Worm (Caenorhabditis elegans) whole organism, L2 larva: ENCODE data around the gene lbp-7.

Experiments used
- ZK546.5 ChIP-seq: sonication (generic microtip); optimal IDR thresholded peaks from 2 replicates; lab custom pipeline; 2017; ENCODE audit warnings: missing biosample characterization, missing genetic modification characterization
- aly-2 ChIP-seq: fragments of 150-350 bp; optimal IDR thresholded peaks from 2 replicates; lab custom pipeline; 2014; ENCODE audit warnings: missing biosample characterization, missing genetic modification characterization
- ceh-16 ChIP-seq: fragments of 150-350 bp; optimal IDR thresholded peaks from 2 replicates; lab custom pipeline; 2014; ENCODE audit warnings: missing biosample characterization, missing genetic modification characterization
- fos-1 ChIP-seq: fragments of 150-350 bp; optimal IDR thresholded peaks from 2 replicates; lab custom pipeline; 2014; ENCODE audit warnings: missing biosample characterization, missing genetic modification characterization
- lin-13 ChIP-seq: fragments of 150-350 bp; optimal IDR thresholded peaks from 2 replicates; lab custom pipeline; 2014; ENCODE audit warnings: missing biosample characterization, missing genetic modification reagents, missing genetic modification characterization
- mab-5 ChIP-seq: fragments of 150-350 bp; optimal IDR thresholded peaks from 2 replicates; lab custom pipeline; 2014; ENCODE audit warnings: missing biosample characterization, missing genetic modification characterization
- mdl-1 ChIP-seq, 2 experiments: fragments of 150-350 bp in 1 of 2; sonication (generic microtip) in 1 of 2; optimal IDR thresholded peaks; 2 replicates each; lab custom pipeline; 2017; ENCODE audit warnings: missing biosample characterization in 2 of 2, missing genetic modification characterization in 2 of 2
- nhr-237 ChIP-seq: fragments of 150-350 bp; optimal IDR thresholded peaks from 2 replicates; lab custom pipeline; 2014; ENCODE audit warnings: missing biosample characterization, missing genetic modification characterization
- nhr-77 ChIP-seq: fragments of 150-350 bp; optimal IDR thresholded peaks from 2 replicates; lab custom pipeline; 2014; ENCODE audit warnings: missing biosample characterization, missing genetic modification characterization
- zag-1 ChIP-seq: fragments of 150-350 bp; optimal IDR thresholded peaks from 2 replicates; lab custom pipeline; 2014; ENCODE audit warnings: missing biosample characterization, missing genetic modification characterization

- no peak for TF ChIP-seq lin-13 (GFP tag; lab: Kevin White, UChicago)
- TF ChIP-seq nhr-237: no peak
- no peak for TF ChIP-seq fos-1 (tag; lab: Kevin White, UChicago)
- TF ChIP-seq nhr-77 (tag; lab: Kevin White, UChicago): no peak
- TF ChIP-seq aly-2: no peak
- TF ChIP-seq ZK546.5 (tag; lab: Kevin White, UChicago): no peak
- TF ChIP-seq mab-5: no peak
- no peak for TF ChIP-seq zag-1 (tag; lab: Kevin White, UChicago)
- TF ChIP-seq mdl-1 (tag; optimal IDR thresholded peaks at IDR 0.05; lab: Kevin White, UChicago): no peak
- no peak for TF ChIP-seq ceh-16 (tag; lab: Kevin White, UChicago)
These were observed 50.2 kb downstream of the lbp-7 start, which contains the start of gene srxa-13 for ce11 chrV:13929503-13929902.
